Fruit fly (Drosophila melanogaster) whole organism, adult: ENCODE measurements around the gene Osi10a.

Experiments
- CG11617 ChIP-seq: fragments of 200-800 bp; sonication (Bioruptor generic); optimal IDR thresholded peaks from 2 replicates; lab custom pipeline; 2017; ENCODE audit warnings: mild to moderate bottlenecking, missing biosample characterization, missing genetic modification reagents, missing genetic modification characterization
- CG12768 ChIP-seq: fragments of 200-800 bp; sonication (Bioruptor generic); optimal IDR thresholded peaks from 2 replicates; lab custom pipeline; 2017; ENCODE audit warnings: missing biosample characterization, missing genetic modification characterization, mild to moderate bottlenecking, moderate library complexity, missing genetic modification reagents
- CG14711 ChIP-seq: fragments of 200-800 bp; sonication (Bioruptor generic); optimal IDR thresholded peaks from 2 replicates; lab custom pipeline; 2018; ENCODE audit warnings: missing biosample characterization, mild to moderate bottlenecking, missing genetic modification characterization, moderate library complexity
- CG1620 ChIP-seq: fragments of 200-800 bp; sonication (Bioruptor generic); optimal IDR thresholded peaks from 2 replicates; lab custom pipeline; 2016; ENCODE audit warnings: missing biosample characterization, missing genetic modification characterization
- CG33017 ChIP-seq: fragments of 200-800 bp; sonication (Bioruptor generic); optimal IDR thresholded peaks from 2 replicates; lab custom pipeline; 2018; ENCODE audit warnings: missing biosample characterization, mild to moderate bottlenecking, missing genetic modification characterization, moderate library complexity
- CG5204 ChIP-seq: fragments of 200-800 bp; sonication (Bioruptor generic); optimal IDR thresholded peaks from 2 replicates; lab custom pipeline; 2016; ENCODE audit warnings: missing biosample characterization, missing genetic modification characterization
- CG7045 ChIP-seq: fragments of 200-800 bp; sonication (Bioruptor generic); optimal IDR thresholded peaks from 2 replicates; lab custom pipeline; 2017; ENCODE audit warnings: missing biosample characterization, mild to moderate bottlenecking, missing genetic modification characterization
- CG7101 ChIP-seq: fragments of 200-800 bp; sonication (Bioruptor generic); optimal IDR thresholded peaks from 2 replicates; lab custom pipeline; 2018; ENCODE audit warnings: missing biosample characterization, mild to moderate bottlenecking, missing genetic modification characterization, moderate library complexity
- Clk ChIP-seq: fragments of 200-800 bp; sonication (Bioruptor generic); optimal IDR thresholded peaks from 2 replicates; lab custom pipeline; 2017; ENCODE audit warnings: missing biosample characterization, missing genetic modification characterization
- Crg-1 ChIP-seq: fragments of 200-800 bp; sonication (Bioruptor generic); optimal IDR thresholded peaks from 2 replicates; lab custom pipeline; 2016; ENCODE audit warnings: missing biosample characterization, missing genetic modification characterization
- Hr96 ChIP-seq: fragments of 200-800 bp; sonication (Bioruptor generic); optimal IDR thresholded peaks from 2 replicates; lab custom pipeline; 2016; ENCODE audit warnings: missing biosample characterization, missing genetic modification characterization
- Mnt ChIP-seq: fragments of 200-800 bp; sonication (Bioruptor generic); optimal IDR thresholded peaks from 2 replicates; lab custom pipeline; 2016; ENCODE audit warnings: missing biosample characterization, mild to moderate bottlenecking, missing genetic modification characterization
- bab1 ChIP-seq: fragments of 200-800 bp; sonication (Bioruptor generic); optimal IDR thresholded peaks from 3 replicates; lab custom pipeline; 2019; ENCODE audit warnings: missing biosample characterization, mild to moderate bottlenecking, missing genetic modification characterization, moderate library complexity
- cic ChIP-seq: fragments of 200-800 bp; sonication (Bioruptor generic); optimal IDR thresholded peaks from 2 replicates; lab custom pipeline; 2017; ENCODE audit warnings: missing biosample characterization, mild to moderate bottlenecking, missing genetic modification characterization, moderate library complexity
- cnc ChIP-seq, 2 experiments: fragments of >200 bp; optimal IDR thresholded peaks; 2 replicates each; lab custom pipeline; 2017
- kay ChIP-seq: fragments of 200-800 bp; sonication (Bioruptor generic); peaks from one replicate; lab custom pipeline; 2016; ENCODE audit warnings: missing biosample characterization, missing genetic modification characterization, borderline replicate concordance
- ovo ChIP-seq: fragments of 200-800 bp; sonication (Bioruptor generic); optimal IDR thresholded peaks from 2 replicates; lab custom pipeline; 2016; ENCODE audit warnings: missing biosample characterization, missing genetic modification characterization
- pad ChIP-seq: fragments of 200-800 bp; sonication (Bioruptor generic); optimal IDR thresholded peaks from 3 replicates; lab custom pipeline; 2017; ENCODE audit warnings: missing biosample characterization, missing genetic modification characterization, mild to moderate bottlenecking, moderate library complexity, missing genetic modification reagents
- tj ChIP-seq: fragments of 200-800 bp; sonication (Bioruptor generic); optimal IDR thresholded peaks from 3 replicates; lab custom pipeline; 2017; ENCODE audit warnings: missing biosample characterization, mild to moderate bottlenecking, missing genetic modification characterization, moderate library complexity
- toe ChIP-seq: fragments of 200-800 bp; sonication (Bioruptor generic); optimal IDR thresholded peaks from 2 replicates; lab custom pipeline; 2016; ENCODE audit warnings: missing biosample characterization, missing genetic modification characterization

Osi10a gene

dm6 chr3R:6287433-6287832 is 23.7 kb downstream of the Osi10a start, which contains the start of gene CG15594:
Gene CG15594 (plus strand): TSS chr3R:6287733.
- TF ChIP-seq Clk (GFP tag; lab: Kevin White, UChicago) (no peak), CG7045 (GFP tag; lab: Kevin White, UChicago) (no peak), Crg-1 (GFP tag; lab: Kevin White, UChicago) (no peak), cic (no peak)

dm6 chr3R:6290289-6290688 is 26.5 kb downstream of the Osi10a start:
- TF ChIP-seq ovo (GFP tag; lab: Kevin White, UChicago) (no peak), CG1620 (GFP tag; lab: Kevin White, UChicago) (no peak), kay (GFP tag; lab: Kevin White, UChicago) (no peak), bab1 (no peak), Mnt (no peak), toe (GFP tag; lab: Kevin White, UChicago) (no peak), tj (GFP tag; lab: Kevin White, UChicago) (no peak), CG14711 (tag; lab: Kevin White, UChicago) (no peak), cnc (optimal IDR thresholded peaks at IDR 0.05; lab: Kevin White, UChicago) (no peak), CG33017 (tag; lab: Kevin White, UChicago) (no peak), Hr96 (GFP tag; lab: Kevin White, UChicago) (no peak), Clk (GFP tag; lab: Kevin White, UChicago) (no peak), cic (no peak)

dm6 chr3R:6291437-6291836 is 27.7 kb downstream of the Osi10a start, which contains the start of gene Osi13:
Gene Osi13 (plus strand): TSS chr3R:6291737.
- no peak for TF ChIP-seq Crg-1 (GFP tag; lab: Kevin White, UChicago)
- no peak for TF ChIP-seq CG12768
- no peak for TF ChIP-seq Mnt
- no peak for TF ChIP-seq cic
- no peak for TF ChIP-seq pad (GFP tag; lab: Kevin White, UChicago)
- no peak for TF ChIP-seq toe (GFP tag; lab: Kevin White, UChicago)
- TF ChIP-seq CG5204 (GFP tag; lab: Kevin White, UChicago), result no peak
- TF ChIP-seq CG33017 (tag; lab: Kevin White, UChicago), result no peak
- TF ChIP-seq CG1620 (GFP tag; lab: Kevin White, UChicago), result no peak
- no peak for TF ChIP-seq CG14711 (tag; lab: Kevin White, UChicago)

dm6 chr3R:6294046-6294445 is 30.3 kb downstream of the Osi10a start:
- no peak for TF ChIP-seq kay (GFP tag; lab: Kevin White, UChicago)
- TF ChIP-seq ovo (GFP tag; lab: Kevin White, UChicago), result no peak
- TF ChIP-seq CG7101 (tag; lab: Kevin White, UChicago), result no peak
- TF ChIP-seq Crg-1 (GFP tag; lab: Kevin White, UChicago), result no peak
- no peak for TF ChIP-seq CG5204 (GFP tag; lab: Kevin White, UChicago)
- no peak for TF ChIP-seq CG12768
- no peak for TF ChIP-seq Mnt
- no peak for TF ChIP-seq tj (GFP tag; lab: Kevin White, UChicago)
- TF ChIP-seq cic, result no peak
- no peak for TF ChIP-seq CG7045 (GFP tag; lab: Kevin White, UChicago)
- no peak for TF ChIP-seq toe (GFP tag; lab: Kevin White, UChicago)
- no peak for TF ChIP-seq CG33017 (tag; lab: Kevin White, UChicago)
- TF ChIP-seq Clk (GFP tag; lab: Kevin White, UChicago), result no peak
- no peak for TF ChIP-seq CG11617 (GFP tag; lab: Kevin White, UChicago)
- no peak for TF ChIP-seq pad (GFP tag; lab: Kevin White, UChicago)
- no peak for TF ChIP-seq CG14711 (tag; lab: Kevin White, UChicago)

- TF ChIP-seq CG7101 (tag; lab: Kevin White, UChicago) (no peak), CG1620 (GFP tag; lab: Kevin White, UChicago) (no peak), kay (GFP tag; lab: Kevin White, UChicago) (no peak), cic (no peak), cnc (optimal IDR thresholded peaks at IDR 0.05; lab: Kevin White, UChicago) (no peak), Crg-1 (GFP tag; lab: Kevin White, UChicago) (no peak), Clk (GFP tag; lab: Kevin White, UChicago) (no peak), CG5204 (GFP tag; lab: Kevin White, UChicago) (no peak), pad (GFP tag; lab: Kevin White, UChicago) (no peak), CG7045 (GFP tag; lab: Kevin White, UChicago) (no peak), bab1 (no peak), CG11617 (GFP tag; lab: Kevin White, UChicago) (no peak), CG14711 (tag; lab: Kevin White, UChicago) (no peak), Mnt (no peak)
Measured at dm6 chr3R:6297164-6297563, 33.4 kb downstream of the Osi10a start.

- TF ChIP-seq CG7101 (tag; lab: Kevin White, UChicago), result no peak
- no peak for TF ChIP-seq kay (GFP tag; lab: Kevin White, UChicago)
- TF ChIP-seq CG33017 (tag; lab: Kevin White, UChicago), result no peak
- no peak for TF ChIP-seq CG7045 (GFP tag; lab: Kevin White, UChicago)
- no peak for TF ChIP-seq cic
- no peak for TF ChIP-seq toe (GFP tag; lab: Kevin White, UChicago)
- no peak for TF ChIP-seq ovo (GFP tag; lab: Kevin White, UChicago)
- no peak for TF ChIP-seq Mnt
- no peak for TF ChIP-seq Clk (GFP tag; lab: Kevin White, UChicago)
- no peak for TF ChIP-seq Hr96 (GFP tag; lab: Kevin White, UChicago)
- TF ChIP-seq tj (GFP tag; lab: Kevin White, UChicago), result no peak
- TF ChIP-seq cnc (optimal IDR thresholded peaks at IDR 0.05; lab: Kevin White, UChicago), result no peak
- TF ChIP-seq CG5204 (GFP tag; lab: Kevin White, UChicago), result no peak
- TF ChIP-seq pad (GFP tag; lab: Kevin White, UChicago), result no peak
- no peak for TF ChIP-seq bab1
- TF ChIP-seq CG1620 (GFP tag; lab: Kevin White, UChicago), result no peak
- no peak for TF ChIP-seq CG12768
Measured at dm6 chr3R:6298828-6299227, 35.1 kb downstream of the Osi10a start, which contains the start of gene Osi14. Gene Osi14 (plus strand): TSS chr3R:6299128.
